Fruit fly (Drosophila melanogaster): Measurements from ENCODE around the gene sl.

Gene sl

dm6 chrX:16350062-16350461 lies at the start of gene sl:
TSS of gene sl (plus strand) at chrX:16350315.
- TF ChIP-seq psq (optimal IDR thresholded peaks at IDR 0.05) (no peak), h (optimal IDR thresholded peaks at IDR 0.05) (no peak), ttk (optimal IDR thresholded peaks at IDR 0.05) (no peak)

dm6 chrX:16303636-16304035 lies 46.5 kb upstream of the sl start, which contains the start of gene CG3679:
TSS of gene CG3679 (plus strand) at chrX:16303870.
- no peak for TF ChIP-seq ttk (optimal IDR thresholded peaks at IDR 0.05)
- TF ChIP-seq Myc (optimal IDR thresholded peaks at IDR 0.05), result no peak
- no peak for TF ChIP-seq Sin3A (optimal IDR thresholded peaks at IDR 0.05)
- no peak for TF ChIP-seq psq (optimal IDR thresholded peaks at IDR 0.05)
- TF ChIP-seq h (optimal IDR thresholded peaks at IDR 0.05), result no peak
- no peak for TF ChIP-seq insv (optimal IDR thresholded peaks at IDR 0.05)

dm6 chrX:16308310-16308918 lies 41.7 kb upstream of the sl start, which contains the start of gene Had1:
TSS of gene Had1 (minus strand) at chrX:16308667.
- TF ChIP-seq Myc (optimal IDR thresholded peaks at IDR 0.05) (no peak), Sin3A (optimal IDR thresholded peaks at IDR 0.05) (no peak), insv (optimal IDR thresholded peaks at IDR 0.05) (no peak), psq (optimal IDR thresholded peaks at IDR 0.05) (no peak), ttk (optimal IDR thresholded peaks at IDR 0.05) (no peak), h (optimal IDR thresholded peaks at IDR 0.05) (no peak)

dm6 chrX:16308953-16309352 lies 41.2 kb upstream of the sl start:
- no peak for TF ChIP-seq Myc (optimal IDR thresholded peaks at IDR 0.05)
- no peak for TF ChIP-seq ttk (optimal IDR thresholded peaks at IDR 0.05)
- TF ChIP-seq insv (optimal IDR thresholded peaks at IDR 0.05), result no peak
- TF ChIP-seq psq (optimal IDR thresholded peaks at IDR 0.05), result no peak
- TF ChIP-seq Sin3A (optimal IDR thresholded peaks at IDR 0.05), result no peak
- no peak for TF ChIP-seq h (optimal IDR thresholded peaks at IDR 0.05)

- TF ChIP-seq Sin3A (optimal IDR thresholded peaks at IDR 0.05) (no peak), ttk (optimal IDR thresholded peaks at IDR 0.05) (no peak), psq (optimal IDR thresholded peaks at IDR 0.05) (no peak), Myc (optimal IDR thresholded peaks at IDR 0.05) (no peak), h (optimal IDR thresholded peaks at IDR 0.05) (no peak), insv (optimal IDR thresholded peaks at IDR 0.05) (no peak)
Measured at dm6 chrX:16309764-16310163, 40.4 kb upstream of the sl start.

- no peak for TF ChIP-seq h (optimal IDR thresholded peaks at IDR 0.05)
- no peak for TF ChIP-seq ttk (optimal IDR thresholded peaks at IDR 0.05)
- no peak for TF ChIP-seq Sin3A (optimal IDR thresholded peaks at IDR 0.05)
- no peak for TF ChIP-seq Myc (optimal IDR thresholded peaks at IDR 0.05)
- TF ChIP-seq psq (optimal IDR thresholded peaks at IDR 0.05), result no peak
- no peak for TF ChIP-seq insv (optimal IDR thresholded peaks at IDR 0.05)
Measured at dm6 chrX:16313078-16313875, 36.8 kb upstream of the sl start, which contains the start of the genes CG9915 and SWIP. TSS of gene CG9915 (minus strand) at chrX:16313138. TSS of gene SWIP (plus strand) at chrX:16313709.

dm6 chrX:16318858-16319557 lies 31.1 kb upstream of the sl start:
- no peak for TF ChIP-seq Sin3A (optimal IDR thresholded peaks at IDR 0.05)
- no peak for TF ChIP-seq Myc (optimal IDR thresholded peaks at IDR 0.05)
- TF ChIP-seq h (optimal IDR thresholded peaks at IDR 0.05), result no peak
- no peak for TF ChIP-seq ttk (optimal IDR thresholded peaks at IDR 0.05)
- TF ChIP-seq insv (optimal IDR thresholded peaks at IDR 0.05), result no peak
- no peak for TF ChIP-seq psq (optimal IDR thresholded peaks at IDR 0.05)

dm6 chrX:16319558-16319924 lies 30.6 kb upstream of the sl start:
- no peak for TF ChIP-seq ttk (optimal IDR thresholded peaks at IDR 0.05)
- TF ChIP-seq insv (optimal IDR thresholded peaks at IDR 0.05), result no peak
- no peak for TF ChIP-seq psq (optimal IDR thresholded peaks at IDR 0.05)
- TF ChIP-seq h (optimal IDR thresholded peaks at IDR 0.05), result no peak
- no peak for TF ChIP-seq Sin3A (optimal IDR thresholded peaks at IDR 0.05)
- no peak for TF ChIP-seq Myc (optimal IDR thresholded peaks at IDR 0.05)

- no peak for TF ChIP-seq ttk (optimal IDR thresholded peaks at IDR 0.05)
- TF ChIP-seq h (optimal IDR thresholded peaks at IDR 0.05), result no peak
- no peak for TF ChIP-seq insv (optimal IDR thresholded peaks at IDR 0.05)
- no peak for TF ChIP-seq Myc (optimal IDR thresholded peaks at IDR 0.05)
- TF ChIP-seq psq (optimal IDR thresholded peaks at IDR 0.05), result no peak
- no peak for TF ChIP-seq Sin3A (optimal IDR thresholded peaks at IDR 0.05)
Measured at dm6 chrX:16320197-16320921, 29.8 kb upstream of the sl start, which contains the start of gene Cyp1. TSS of gene Cyp1 (minus strand) at chrX:16320370.

dm6 chrX:16321037-16321436 lies 29.1 kb upstream of the sl start:
- TF ChIP-seq Sin3A (optimal IDR thresholded peaks at IDR 0.05) (no peak), psq (optimal IDR thresholded peaks at IDR 0.05) (no peak), Myc (optimal IDR thresholded peaks at IDR 0.05) (no peak), h (optimal IDR thresholded peaks at IDR 0.05) (no peak), insv (optimal IDR thresholded peaks at IDR 0.05) (no peak), ttk (optimal IDR thresholded peaks at IDR 0.05) (no peak)

- TF ChIP-seq h (optimal IDR thresholded peaks at IDR 0.05), result no peak
- TF ChIP-seq psq (optimal IDR thresholded peaks at IDR 0.05), result no peak
- TF ChIP-seq Myc (optimal IDR thresholded peaks at IDR 0.05), result no peak
- TF ChIP-seq insv (optimal IDR thresholded peaks at IDR 0.05), result no peak
- no peak for TF ChIP-seq ttk (optimal IDR thresholded peaks at IDR 0.05)
- TF ChIP-seq Sin3A (optimal IDR thresholded peaks at IDR 0.05), result no peak
Measured at dm6 chrX:16323063-16323462, 27.1 kb upstream of the sl start, which contains the start of the genes CG9917 and CG32579. TSS of gene CG9917 (minus strand) at chrX:16323231. TSS of gene CG32579 (plus strand) at chrX:16323286.

Data from Kc167 (cell line).